Fruit fly (Drosophila melanogaster): Measurements from ENCODE around the gene Cog3.
A peak's percentile ranks its signal among the peaks of the same experiment; 100 is the strongest.

The Cog3 gene

DNA sequence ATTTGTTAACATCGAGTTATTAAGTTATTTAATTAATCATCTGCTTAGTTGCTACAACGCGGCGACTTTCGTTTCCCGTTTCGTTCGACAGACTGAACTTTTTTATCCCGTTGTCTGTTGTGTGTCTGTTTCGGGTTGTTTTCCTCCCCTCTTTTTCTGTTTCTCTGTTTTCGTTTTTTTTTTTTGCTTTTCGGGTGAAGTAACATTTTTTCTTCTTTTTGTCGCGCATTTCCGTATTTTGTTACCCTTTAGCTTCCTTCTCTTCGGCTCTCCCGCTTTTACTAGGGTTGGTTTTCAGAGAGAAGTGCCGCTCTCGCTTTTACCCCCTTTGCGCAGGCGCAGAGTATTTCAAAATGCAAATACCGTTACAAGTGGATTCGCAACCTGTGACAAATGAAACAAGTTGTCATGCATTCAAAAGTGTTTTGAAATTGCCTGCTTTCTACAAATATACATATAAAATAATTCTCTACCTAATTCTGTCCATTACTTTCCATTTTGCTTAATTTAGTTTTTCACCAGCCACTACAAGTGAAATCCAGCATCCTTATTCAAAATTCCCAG lies 30.1 kb downstream of the Cog3 start, which contains the start of gene Pgant2:
TSS of gene Pgant2 (minus strand) at position 51 of the 564 bp plus-strand sequence.
- TF ChIP-seq CG15710 (tag; optimal IDR thresholded peaks at IDR 0.05) (no peak), Pif1A (GFP tag; optimal IDR thresholded peaks at IDR 0.05) (no peak), fd96Ca (GFP tag; IDR thresholded peaks at IDR 0.05) (0 out of 3 replicates have a peak, but pooled peaks have one; percentile 21), CG34367 (tag; optimal IDR thresholded peaks at IDR 0.05) (no peak), CG4496 (GFP tag; IDR thresholded peaks at IDR 0.05) (0 out of 3 replicates have a peak, but pooled peaks have one; percentile 18), CG12605 (GFP tag; IDR thresholded peaks at IDR 0.05) (0 out of 2 replicates have a peak, but pooled peaks have one; percentile 13)

DNA sequence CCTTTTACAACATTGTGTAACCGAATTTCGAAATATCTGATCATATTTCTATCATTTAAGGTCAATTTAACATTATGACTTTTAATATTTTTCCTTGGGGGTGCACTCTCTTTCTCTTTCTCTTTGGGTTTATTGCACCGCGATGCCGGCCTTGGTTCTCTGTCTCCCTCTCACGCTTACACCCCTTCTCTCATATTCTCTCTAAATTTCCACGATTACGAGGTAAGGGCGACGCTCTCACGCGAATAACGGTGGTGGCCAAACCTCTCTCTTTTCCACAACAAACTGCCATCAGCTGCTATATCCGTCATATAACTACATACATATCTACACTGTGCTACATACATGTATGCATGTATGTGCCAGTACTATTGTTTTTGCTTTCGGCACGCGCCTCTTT lies 30.9 kb downstream of the Cog3 start:
- no peak for TF ChIP-seq gl (tag; optimal IDR thresholded peaks at IDR 0.05)
- peak; percentile 21 for TF ChIP-seq EcR (GFP tag; optimal IDR thresholded peaks at IDR 0.05)

DNA sequence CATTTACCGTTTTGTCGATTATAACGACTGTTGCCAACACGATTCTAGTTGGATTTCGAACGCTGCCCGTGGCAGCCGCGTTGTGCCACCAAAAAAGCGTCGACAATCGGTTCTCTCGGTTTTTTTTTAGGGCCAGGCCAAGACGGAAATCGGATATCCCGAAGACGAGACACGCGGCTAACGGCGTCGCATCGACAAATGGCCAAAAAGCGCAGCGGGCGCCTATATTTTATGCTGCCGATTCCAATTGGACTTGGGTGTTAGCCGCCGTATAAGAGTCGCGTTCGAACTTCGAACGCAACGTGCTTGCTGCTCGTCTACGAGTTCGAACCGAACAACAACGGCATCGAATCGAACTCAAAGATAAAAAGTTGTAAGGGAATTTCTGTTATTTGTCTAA lies 34.1 kb downstream of the Cog3 start:
- TF ChIP-seq CG8301 (tag; optimal IDR thresholded peaks at IDR 0.05) (no peak), CG15710 (tag; optimal IDR thresholded peaks at IDR 0.05) (no peak), CG13204 (GFP tag; optimal IDR thresholded peaks at IDR 0.05) (no peak), CG4496 (GFP tag; IDR thresholded peaks at IDR 0.05) (peak; percentile 65; the same call in 1 of the 3 replicates), CG32121 (GFP tag; IDR thresholded peaks at IDR 0.05) (no peak), CG14655 (GFP tag; optimal IDR thresholded peaks at IDR 0.05) (no peak)

DNA sequence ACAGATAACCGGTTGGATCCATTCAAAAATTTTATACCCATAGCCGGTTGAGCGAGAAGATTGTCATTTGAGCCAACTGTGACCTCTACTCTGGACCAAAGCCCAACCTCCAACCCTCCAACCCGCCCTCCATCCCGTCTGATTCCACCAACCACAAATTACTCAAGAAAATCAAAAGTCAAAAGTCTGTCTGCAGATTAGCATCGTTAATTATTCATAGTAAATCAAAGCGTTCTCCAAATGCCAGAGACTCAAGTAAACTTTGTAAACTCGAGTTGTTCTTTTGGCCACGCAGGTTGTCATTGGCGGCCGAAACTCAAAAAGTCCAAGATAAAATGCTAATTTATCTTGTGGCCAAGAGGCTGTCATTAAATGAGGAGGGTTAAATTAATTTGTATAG lies 39.3 kb downstream of the Cog3 start:
- no peak for TF ChIP-seq CG10348 (GFP tag; IDR thresholded peaks at IDR 0.05)
- no peak for TF ChIP-seq Snoo (tag; optimal IDR thresholded peaks at IDR 0.05)

DNA sequence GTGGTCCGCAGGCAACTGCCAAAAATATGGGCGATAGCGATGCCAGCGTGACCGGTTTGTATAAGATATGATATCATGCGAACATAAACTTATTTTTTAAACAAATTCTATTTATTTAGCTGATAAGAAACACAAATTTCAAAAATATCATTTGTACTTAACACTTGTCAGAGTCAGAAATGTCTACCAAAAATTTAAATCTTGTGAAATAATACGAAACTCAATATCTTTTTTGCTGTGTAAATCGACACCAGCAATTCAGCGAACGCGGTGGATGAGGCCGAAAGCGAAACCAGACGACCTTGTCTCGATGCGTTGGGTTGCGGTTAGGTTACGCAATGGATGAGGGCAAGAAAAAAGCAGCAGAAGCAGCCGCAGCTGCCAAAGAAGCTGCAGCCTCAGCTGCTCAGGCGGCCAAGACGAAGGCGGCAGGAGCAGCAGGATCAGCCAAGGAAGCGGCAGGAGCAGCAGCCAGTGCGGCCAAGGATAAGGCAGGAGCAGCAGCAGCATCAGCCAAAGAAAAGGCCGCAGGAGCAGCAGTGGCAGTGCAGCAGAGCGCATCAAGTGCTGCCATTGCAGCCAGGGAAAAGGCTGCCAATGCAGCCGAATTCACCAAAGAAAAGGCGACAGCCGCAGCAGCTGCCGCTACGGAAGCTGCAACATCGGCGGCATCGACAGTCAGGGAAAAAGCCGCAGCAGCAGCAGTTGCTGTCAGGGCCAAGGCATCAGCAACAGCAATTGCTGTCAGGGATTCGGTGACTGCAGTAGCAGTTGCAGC lies 40.1 kb downstream of the Cog3 start, which contains the start of gene CG31952:
TSS of gene CG31952 (plus strand) at position 167 of the 778 bp plus-strand sequence.
- TF ChIP-seq CG8159 (tag; optimal IDR thresholded peaks at IDR 0.05) (peak; percentile 14), Pif1A (GFP tag; optimal IDR thresholded peaks at IDR 0.05) (peak; percentile 32), CG17806 (tag; optimal IDR thresholded peaks at IDR 0.05) (no peak)

DNA sequence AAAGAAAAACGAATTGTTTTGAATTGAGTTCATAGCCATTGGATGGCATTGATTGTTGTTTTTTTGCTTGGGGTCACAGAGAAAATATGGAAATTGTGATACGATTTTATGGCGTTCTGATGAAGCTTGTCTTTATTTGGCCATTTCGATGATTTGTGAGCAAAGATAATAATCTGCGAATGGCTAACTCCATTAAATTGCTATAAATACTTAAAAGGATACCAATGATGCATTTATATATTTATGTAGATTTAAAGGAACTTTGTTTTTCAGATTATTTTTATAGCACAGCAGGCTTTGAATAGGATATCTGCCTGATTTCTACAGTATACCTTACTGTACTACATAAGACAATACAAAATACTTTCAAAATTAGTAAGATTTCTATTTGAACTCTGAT lies 46.6 kb downstream of the Cog3 start, which contains the start of gene CG8840:
TSS of gene CG8840 (plus strand) at position 301 of the 400 bp plus-strand sequence.
- TF ChIP-seq CG12605 (GFP tag; IDR thresholded peaks at IDR 0.05) (no peak), CG34367 (tag; optimal IDR thresholded peaks at IDR 0.05) (no peak), CG13204 (GFP tag; optimal IDR thresholded peaks at IDR 0.05) (no peak), CG17806 (tag; optimal IDR thresholded peaks at IDR 0.05) (no peak), rn (GFP tag; IDR thresholded peaks at IDR 0.05) (no peak), CG8301 (tag; optimal IDR thresholded peaks at IDR 0.05) (no peak), Pif1A (GFP tag; optimal IDR thresholded peaks at IDR 0.05) (no peak), CG10348 (GFP tag; IDR thresholded peaks at IDR 0.05) (no peak)

DNA sequence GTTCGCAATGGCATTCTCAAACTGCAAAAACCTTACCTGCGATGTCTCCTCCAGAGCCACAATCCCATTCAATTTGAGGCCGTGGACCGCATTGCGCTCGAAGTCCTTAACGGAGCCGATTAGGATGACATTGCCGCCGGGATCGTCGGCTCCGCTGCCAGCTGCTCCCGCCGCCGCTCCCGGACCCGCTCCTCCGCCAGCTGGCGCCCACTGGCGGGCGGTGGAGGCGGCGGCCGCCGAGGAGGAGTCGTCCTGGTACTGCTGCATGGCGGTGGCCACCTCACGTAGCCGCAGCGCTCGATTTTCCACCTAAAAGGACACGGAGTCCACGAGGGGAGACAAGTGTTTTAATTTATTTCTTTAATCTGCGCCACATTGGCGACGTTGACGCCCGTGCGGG lies 49.1 kb downstream of the Cog3 start:
- TF ChIP-seq Pif1A (GFP tag; optimal IDR thresholded peaks at IDR 0.05), result no peak
- TF ChIP-seq fd96Ca (GFP tag; IDR thresholded peaks at IDR 0.05), result no peak
- TF ChIP-seq EcR (GFP tag; optimal IDR thresholded peaks at IDR 0.05), result no peak
- TF ChIP-seq CG32121 (GFP tag; IDR thresholded peaks at IDR 0.05), result no peak
- TF ChIP-seq Pif1B (GFP tag; optimal IDR thresholded peaks at IDR 0.05), result no peak
- no peak for TF ChIP-seq Ets98B (GFP tag; IDR thresholded peaks at IDR 0.05)
- TF ChIP-seq rn (GFP tag; IDR thresholded peaks at IDR 0.05), result no peak
- no peak for TF ChIP-seq Snoo (tag; optimal IDR thresholded peaks at IDR 0.05)
- no peak for TF ChIP-seq gl (tag; optimal IDR thresholded peaks at IDR 0.05)
- TF ChIP-seq CG4496 (GFP tag; IDR thresholded peaks at IDR 0.05), result no peak
- TF ChIP-seq CG8301 (tag; optimal IDR thresholded peaks at IDR 0.05), result no peak
- TF ChIP-seq CG14655 (GFP tag; optimal IDR thresholded peaks at IDR 0.05), result no peak
- no peak for TF ChIP-seq CG10348 (GFP tag; IDR thresholded peaks at IDR 0.05)
- no peak for TF ChIP-seq CG8159 (tag; optimal IDR thresholded peaks at IDR 0.05)
- TF ChIP-seq CG9948 (tag; optimal IDR thresholded peaks at IDR 0.05), result no peak
- no peak for TF ChIP-seq CG12605 (GFP tag; IDR thresholded peaks at IDR 0.05)
- TF ChIP-seq CG13204 (GFP tag; optimal IDR thresholded peaks at IDR 0.05), result no peak
- TF ChIP-seq D1 (tag; optimal IDR thresholded peaks at IDR 0.05), result no peak
